Fruit fly (Drosophila melanogaster): ENCODE data around the gene CG8086.

DNA sequence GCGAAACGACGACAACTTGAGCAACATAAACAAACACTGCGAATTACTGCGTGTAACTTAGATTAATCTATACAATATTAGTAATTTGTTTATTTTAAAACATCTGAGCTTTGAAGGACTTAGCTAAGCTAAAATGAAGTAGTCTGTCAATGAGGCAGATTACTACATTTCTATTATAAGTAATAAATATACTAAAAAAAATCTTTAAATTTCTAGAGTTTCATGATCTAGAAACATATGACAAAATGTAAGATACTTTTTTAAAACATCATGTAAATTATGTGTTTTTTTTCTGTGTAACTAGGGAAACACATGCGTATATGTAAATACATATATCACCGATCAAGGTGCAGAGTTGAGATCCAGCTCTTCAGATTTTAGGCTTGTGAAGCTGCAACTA lies 8.8 kb upstream of the CG8086 start:
- no peak for TF ChIP-seq EcR (GFP tag; optimal IDR thresholded peaks at IDR 0.05)
- TF ChIP-seq CG8478 (optimal IDR thresholded peaks at IDR 0.05) = no peak
- TF ChIP-seq psq (optimal IDR thresholded peaks at IDR 0.05) = no peak
- no peak for TF ChIP-seq usp (GFP tag; optimal IDR thresholded peaks at IDR 0.05)
- no peak for TF ChIP-seq pan (optimal IDR thresholded peaks at IDR 0.05)

Data from whole organism.